Fruit fly (Drosophila melanogaster) Kc167 (cell line): Measurements from ENCODE around the gene CG12099.

Experiments
- Myc ChIP-seq: fragments of >200 bp; optimal IDR thresholded peaks from 2 replicates; lab custom pipeline; 2017; ENCODE audit warnings: missing external identifiers
- Sin3A ChIP-seq: fragments of >200 bp; optimal IDR thresholded peaks from 2 replicates; lab custom pipeline; 2018; ENCODE audit warnings: missing external identifiers
- h ChIP-seq: fragments of >200 bp; optimal IDR thresholded peaks from 3 replicates; lab custom pipeline; 2018; ENCODE audit warnings: missing external identifiers
- insv ChIP-seq: fragments of >200 bp; optimal IDR thresholded peaks from 3 replicates; lab custom pipeline; 2018; ENCODE audit warnings: missing external identifiers
- psq ChIP-seq: fragments of >200 bp; optimal IDR thresholded peaks from 2 replicates; lab custom pipeline; 2017; ENCODE audit warnings: missing external identifiers
- ttk ChIP-seq: sonication (Bioruptor generic); optimal IDR thresholded peaks from 2 replicates; lab custom pipeline; 2017; ENCODE audit warnings: missing external identifiers

The CG12099 gene

DNA sequence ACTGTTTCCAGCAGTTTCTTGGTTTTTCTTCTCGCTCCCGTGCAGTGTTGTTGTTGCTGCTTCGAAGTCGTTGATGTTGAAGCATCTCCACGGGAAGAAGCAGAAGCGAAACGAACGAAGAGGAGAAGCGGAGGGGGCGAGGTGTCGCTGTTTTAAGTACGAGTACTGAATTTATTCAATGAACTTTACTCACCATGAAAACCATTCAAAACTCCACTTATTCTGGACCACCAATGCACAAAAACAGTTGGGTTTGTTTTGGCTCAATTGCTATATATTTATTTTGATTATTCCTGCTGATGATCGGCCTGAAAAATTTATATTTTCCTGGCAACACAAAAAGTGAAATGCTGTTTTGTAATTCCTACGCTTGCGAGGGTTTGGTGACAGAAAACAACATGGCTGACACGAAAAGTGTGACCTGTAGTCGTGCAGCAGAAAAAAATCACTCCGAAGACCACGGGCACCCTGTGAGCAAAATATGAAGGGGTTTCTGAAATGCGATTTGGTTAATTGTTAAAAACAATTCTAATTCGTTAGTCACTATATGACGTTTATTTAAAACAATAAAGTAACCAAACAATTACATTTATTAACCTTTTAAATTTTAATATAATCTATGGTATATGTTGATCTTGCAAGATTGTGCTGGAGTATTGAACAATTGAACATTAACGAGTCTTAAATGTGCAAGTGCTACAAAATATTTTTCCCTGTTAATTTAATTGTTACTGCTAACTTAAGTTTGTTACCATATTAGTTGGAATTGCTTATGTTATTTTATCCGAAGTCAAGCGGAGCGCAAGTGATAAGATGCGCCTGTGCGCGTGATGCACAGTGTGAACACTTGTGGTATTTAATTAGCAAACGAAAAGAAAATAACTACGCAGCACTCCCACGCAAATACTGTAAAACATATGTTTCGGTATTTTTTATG, 10.2 kb upstream of the CG12099 start, which contains the start of gene CG7879:
Gene CG7879 (minus strand): TSS at position 384 of the 937 bp plus-strand sequence.
- TF ChIP-seq h (lab: Kevin White, UChicago) (no peak), ttk (lab: Kevin White, UChicago) (no peak), Sin3A (lab: Kevin White, UChicago) (no peak), insv (lab: Kevin White, UChicago) (no peak), Myc (lab: Kevin White, UChicago) (no peak), psq (lab: Kevin White, UChicago) (no peak)

DNA sequence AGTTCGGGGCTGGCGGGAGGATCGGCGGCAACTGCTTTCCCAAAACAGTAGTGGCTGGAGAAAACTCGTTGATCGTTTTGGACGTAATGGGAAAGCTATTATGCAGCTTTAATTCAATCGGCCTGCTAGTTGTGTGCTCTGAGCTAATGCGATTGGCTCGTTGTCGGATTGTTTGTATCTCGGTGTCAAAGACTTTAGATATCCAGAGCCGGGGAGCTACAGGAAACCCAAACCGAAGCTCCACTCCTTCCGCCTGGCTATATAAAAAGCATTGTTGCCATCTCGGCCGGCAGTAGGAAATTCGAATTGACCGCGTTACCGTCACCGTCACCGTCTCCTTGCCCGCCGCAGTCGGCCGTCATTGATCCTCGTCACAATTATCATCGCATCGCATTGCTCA, 6.8 kb upstream of the CG12099 start, which contains the start of gene CG12003:
Gene CG12003 (plus strand): TSS at position 301 of the 400 bp plus-strand sequence.
- TF ChIP-seq psq (lab: Kevin White, UChicago) = no peak
- TF ChIP-seq Sin3A (lab: Kevin White, UChicago) = no peak
- no peak for TF ChIP-seq insv (lab: Kevin White, UChicago)
- TF ChIP-seq ttk (lab: Kevin White, UChicago) = no peak
- no peak for TF ChIP-seq Myc (lab: Kevin White, UChicago)
- no peak for TF ChIP-seq h (lab: Kevin White, UChicago)

DNA sequence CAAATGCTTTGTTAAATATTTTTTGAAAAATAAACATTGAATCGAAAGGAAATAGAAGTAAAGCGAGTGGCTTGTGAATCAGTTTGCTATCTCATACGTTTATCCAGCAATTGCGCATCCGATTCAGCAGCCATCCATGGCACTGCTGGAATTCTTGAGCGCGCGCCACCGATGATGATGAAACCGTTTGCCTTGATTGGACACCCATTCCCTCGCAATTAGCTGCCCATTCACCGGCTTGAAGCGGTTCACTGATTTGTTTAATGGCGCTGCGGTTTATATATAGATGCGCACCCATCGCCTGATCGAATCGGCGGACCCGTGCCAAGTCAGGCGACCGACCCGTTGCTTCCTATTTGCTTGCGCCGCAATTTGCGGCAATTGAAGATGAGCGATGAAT, 5.1 kb downstream of the CG12099 start, which contains the start of gene Pcyt2:
Gene Pcyt2 (plus strand): TSS at position 301 of the 400 bp plus-strand sequence.
- TF ChIP-seq h (lab: Kevin White, UChicago) (no peak), insv (lab: Kevin White, UChicago) (no peak), Myc (lab: Kevin White, UChicago) (no peak), ttk (lab: Kevin White, UChicago) (no peak), Sin3A (lab: Kevin White, UChicago) (no peak), psq (lab: Kevin White, UChicago) (no peak)

DNA sequence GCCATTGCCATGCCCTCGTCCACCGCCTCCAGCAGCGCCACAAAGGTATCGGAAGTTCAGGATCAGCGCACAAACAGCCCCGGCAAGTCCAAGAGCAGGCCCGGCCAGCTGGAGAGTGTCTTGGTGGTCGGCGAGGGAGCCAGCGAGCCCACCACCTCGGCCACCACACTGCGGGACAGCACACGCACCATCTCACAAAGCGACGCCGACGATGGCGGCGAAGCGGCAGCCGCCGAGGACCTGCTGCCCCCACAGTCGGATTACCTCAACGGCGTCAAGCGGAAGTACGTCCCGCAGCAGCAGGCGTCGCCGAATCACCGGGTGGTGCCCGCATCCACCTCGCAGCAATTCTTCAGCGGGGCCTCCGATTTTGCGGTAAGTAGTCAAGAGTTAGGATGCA, 7.4 kb downstream of the CG12099 start:
- TF ChIP-seq Sin3A (lab: Kevin White, UChicago) (no peak), psq (lab: Kevin White, UChicago) (no peak), insv (lab: Kevin White, UChicago) (no peak), h (lab: Kevin White, UChicago) (no peak), ttk (lab: Kevin White, UChicago) (no peak)

DNA sequence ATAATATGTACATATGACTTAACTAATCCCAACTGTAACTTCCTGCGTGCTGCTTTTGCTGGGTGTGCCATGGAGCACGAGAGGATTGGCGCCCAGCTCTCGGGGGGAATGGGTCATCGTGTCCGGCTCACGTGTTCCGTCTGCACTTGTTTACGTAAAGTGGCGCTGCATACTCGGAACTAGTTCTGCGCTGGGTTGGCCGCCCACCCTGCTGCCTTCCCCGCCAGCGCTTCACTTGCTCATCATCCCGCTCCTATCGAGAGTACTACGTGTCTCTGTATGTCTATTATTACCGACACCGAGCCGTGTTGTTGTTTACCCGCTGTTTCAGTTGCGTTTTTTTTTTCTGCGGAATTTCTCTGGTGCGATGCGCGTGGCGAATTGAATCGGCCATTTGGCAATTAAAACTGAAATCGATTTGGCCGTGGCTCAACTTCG, 8.6 kb downstream of the CG12099 start:
- TF ChIP-seq Sin3A (lab: Kevin White, UChicago) (no peak), Myc (lab: Kevin White, UChicago) (no peak), ttk (lab: Kevin White, UChicago) (no peak), h (lab: Kevin White, UChicago) (no peak), psq (lab: Kevin White, UChicago) (no peak), insv (lab: Kevin White, UChicago) (no peak)

DNA sequence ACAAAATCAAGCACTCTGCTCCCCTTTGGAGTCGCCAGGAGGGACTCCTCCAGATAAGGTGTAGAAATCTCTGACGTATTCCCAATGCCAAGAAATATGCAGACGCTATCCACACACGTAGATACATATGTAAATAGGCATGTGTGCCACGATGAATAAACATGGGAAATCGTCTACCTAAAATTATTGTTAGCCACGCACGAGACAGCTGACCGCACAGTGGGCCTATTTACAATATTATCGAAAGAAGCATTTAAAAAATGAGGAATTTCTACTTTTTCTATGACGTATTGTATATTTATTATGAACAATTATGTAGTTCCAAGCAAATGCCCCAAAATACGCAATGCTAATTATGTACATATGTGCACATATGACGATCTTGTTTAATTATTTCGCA, 9.1 kb downstream of the CG12099 start:
- TF ChIP-seq Sin3A (lab: Kevin White, UChicago) (no peak), insv (lab: Kevin White, UChicago) (no peak), psq (lab: Kevin White, UChicago) (no peak), Myc (lab: Kevin White, UChicago) (no peak), ttk (lab: Kevin White, UChicago) (no peak), h (lab: Kevin White, UChicago) (no peak)

DNA sequence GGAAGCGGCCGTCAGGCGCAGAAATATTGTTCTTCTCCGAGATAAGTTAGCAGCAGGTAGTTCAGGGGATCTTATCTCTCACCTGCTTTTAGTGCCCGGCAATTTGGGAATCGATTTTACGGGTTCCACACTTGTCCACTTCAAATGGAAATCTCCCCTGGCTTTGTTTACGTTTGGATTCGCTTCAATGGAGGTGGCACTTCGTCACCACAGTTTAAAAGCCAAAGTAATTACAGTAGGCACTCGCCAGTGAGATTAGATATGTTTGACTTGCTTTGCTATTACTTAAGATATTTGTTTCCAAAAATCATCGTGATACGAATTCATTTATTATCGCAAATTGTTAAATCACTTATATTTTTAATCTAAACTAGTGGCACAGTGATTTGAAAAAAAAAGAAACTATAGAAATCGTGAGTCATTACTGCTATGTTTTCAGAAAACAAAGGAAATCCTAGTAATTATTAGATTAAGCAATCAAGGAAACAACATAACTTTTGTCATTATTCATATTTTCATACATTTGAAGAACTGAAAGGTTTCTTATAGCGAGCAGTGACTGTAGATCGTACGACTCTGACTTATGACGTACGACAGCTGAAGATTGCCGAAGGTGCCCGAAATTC, 9.8 kb downstream of the CG12099 start:
- TF ChIP-seq Myc (lab: Kevin White, UChicago) = no peak
- TF ChIP-seq psq (lab: Kevin White, UChicago) = no peak

DNA sequence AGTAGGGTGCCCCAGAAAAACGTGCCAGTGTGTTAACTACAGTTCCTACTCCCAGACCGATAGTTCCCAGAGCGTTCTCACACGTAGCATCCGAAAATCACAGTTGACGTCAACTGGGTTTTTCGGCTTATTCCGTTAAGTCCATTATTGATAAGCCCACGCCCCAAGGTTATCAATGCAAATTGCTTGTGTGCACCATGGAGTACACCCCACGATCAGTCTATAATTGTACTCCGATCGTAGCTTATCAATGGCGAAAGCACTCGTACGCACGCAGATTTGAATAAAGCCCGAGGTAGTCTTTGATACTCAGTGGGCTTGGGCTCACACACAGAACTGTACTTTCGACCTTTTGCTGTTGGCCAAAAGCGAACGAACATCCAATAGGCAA, 11.2 kb downstream of the CG12099 start:
- no peak for TF ChIP-seq insv (lab: Kevin White, UChicago)
- no peak for TF ChIP-seq h (lab: Kevin White, UChicago)
- TF ChIP-seq Sin3A (lab: Kevin White, UChicago) = no peak
- TF ChIP-seq ttk (lab: Kevin White, UChicago) = no peak
- no peak for TF ChIP-seq Myc (lab: Kevin White, UChicago)
- no peak for TF ChIP-seq psq (lab: Kevin White, UChicago)

DNA sequence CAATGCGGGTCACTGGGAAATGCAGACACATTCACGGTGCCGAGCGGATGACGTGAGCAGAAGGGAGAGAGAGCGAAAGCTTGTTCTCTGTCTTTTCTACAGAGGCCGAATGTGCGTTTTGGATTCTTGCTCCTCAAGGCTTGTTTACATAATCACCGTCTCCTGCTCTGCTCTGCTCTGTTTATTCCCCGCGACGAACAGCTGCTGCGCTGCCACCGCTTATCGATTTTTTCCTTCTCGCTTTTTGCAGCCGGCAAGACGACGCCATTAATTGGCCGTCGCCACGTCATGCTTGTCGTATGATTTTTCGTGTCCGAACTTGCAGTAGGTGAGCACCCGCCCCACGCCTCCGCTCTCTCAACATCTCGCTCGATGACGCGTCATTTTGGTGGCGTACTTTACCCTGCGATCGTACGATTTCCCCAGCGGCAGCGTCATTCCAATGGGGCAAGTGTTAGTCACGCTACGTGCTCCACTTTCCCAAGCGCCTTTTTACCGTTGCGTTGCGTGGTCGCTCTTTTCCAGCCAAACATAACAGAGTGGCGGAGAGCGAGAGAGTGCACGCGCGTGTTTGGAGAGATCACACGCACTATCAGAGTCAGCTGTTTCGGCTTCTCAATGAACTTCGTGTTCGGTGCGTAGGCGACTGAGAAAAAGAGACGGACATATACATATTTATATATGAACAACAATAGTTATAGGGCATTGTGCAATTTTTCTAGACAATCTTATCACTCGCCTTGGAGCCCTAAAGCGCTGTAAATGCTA, 11.8 kb downstream of the CG12099 start:
- TF ChIP-seq Sin3A (lab: Kevin White, UChicago) (no peak), ttk (lab: Kevin White, UChicago) (no peak)

DNA sequence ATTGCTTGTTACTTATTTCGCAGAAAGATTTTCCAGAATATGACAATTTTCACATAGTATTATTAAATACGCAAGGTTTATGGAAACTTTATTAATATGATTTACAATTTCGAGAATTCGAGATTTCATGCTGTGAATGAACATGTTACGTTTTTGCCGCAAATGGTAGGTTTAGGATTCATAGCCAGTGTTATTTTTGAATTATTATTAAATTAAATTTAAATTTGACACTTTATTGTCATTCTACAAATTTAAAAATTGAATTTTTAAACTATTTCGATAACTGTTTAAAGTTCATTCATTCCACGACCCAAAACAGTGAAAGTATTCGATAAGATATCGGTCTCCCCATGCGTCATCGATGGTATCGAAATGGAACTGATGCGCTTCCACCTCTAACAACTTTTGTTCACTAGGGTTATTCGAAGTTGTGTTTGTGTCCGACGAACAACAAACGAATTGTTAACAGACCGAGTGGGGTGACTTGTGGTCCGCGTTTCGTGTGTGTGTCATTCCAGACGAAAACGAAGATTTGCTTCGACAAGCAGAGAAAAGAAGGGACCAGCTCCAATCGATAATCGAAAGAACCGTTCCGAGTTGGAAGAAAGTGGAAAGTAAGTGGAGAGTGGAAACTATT, 12.5 kb downstream of the CG12099 start, which contains the start of the genes CG32313 and Pcyt1:
Gene CG32313 (minus strand): TSS at position 51 of the 637 bp plus-strand sequence.
Gene Pcyt1 (plus strand): TSS at position 400 of the 637 bp plus-strand sequence.
- no peak for TF ChIP-seq Myc (lab: Kevin White, UChicago)
- no peak for TF ChIP-seq h (lab: Kevin White, UChicago)
- peak; percentile 72 for TF ChIP-seq psq (lab: Kevin White, UChicago)
